Fruit fly (Drosophila melanogaster) Kc167 (cell line): ENCODE results near the gene Targ1.

Source experiments
- insv ChIP-seq: fragments of >200 bp; optimal IDR thresholded peaks from 3 replicates; lab custom pipeline; 2018; ENCODE audit warnings: missing external identifiers
- psq ChIP-seq: fragments of >200 bp; optimal IDR thresholded peaks from 2 replicates; lab custom pipeline; 2017; ENCODE audit warnings: missing external identifiers
- ttk ChIP-seq: sonication (Bioruptor generic); optimal IDR thresholded peaks from 2 replicates; lab custom pipeline; 2017; ENCODE audit warnings: missing external identifiers

DNA sequence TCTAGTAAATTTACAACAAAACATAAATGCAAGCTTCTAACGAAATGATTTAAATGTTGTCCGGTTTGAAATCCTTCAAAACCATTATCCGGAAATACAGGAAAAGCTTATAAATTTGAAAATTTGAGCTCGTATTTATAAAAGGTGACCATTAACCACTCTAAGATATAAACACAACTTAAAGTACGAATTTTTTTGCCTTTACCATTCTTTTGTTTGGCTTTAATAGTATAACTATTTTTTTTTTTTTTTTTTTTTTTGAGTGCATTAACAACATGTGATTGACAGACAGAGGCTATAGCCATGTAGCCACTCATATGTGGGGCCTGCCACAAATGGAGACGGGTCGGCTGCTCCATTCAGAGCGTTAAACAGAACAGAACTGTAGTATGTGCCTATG is 40.7 kb upstream of the Targ1 start:
- TF ChIP-seq ttk (lab: Kevin White, UChicago) (no peak), insv (lab: Kevin White, UChicago) (no peak), psq (lab: Kevin White, UChicago) (no peak)
